Worm (Caenorhabditis elegans): ENCODE results near the gene R05D8.9.

DNA sequence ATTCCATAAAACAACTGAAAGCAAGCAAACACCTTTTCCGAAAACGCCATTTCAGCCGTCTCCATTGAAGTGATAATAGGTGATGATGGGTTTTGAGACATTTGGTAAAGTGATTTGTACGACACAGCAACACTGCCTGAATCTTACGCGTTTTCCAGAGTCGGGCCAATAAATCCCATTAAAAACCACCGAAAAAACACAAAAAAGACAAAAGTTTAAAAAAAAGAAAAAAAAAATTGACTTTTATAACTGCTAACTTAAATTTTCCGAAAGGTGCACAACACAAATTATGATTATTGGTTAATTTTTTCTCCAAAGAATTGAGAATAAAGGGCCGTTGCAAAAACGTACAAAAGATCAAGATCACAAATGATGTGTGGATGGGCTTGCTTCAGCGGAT is 33.0 kb downstream of the R05D8.9 start, which contains the start of gene srg-57:
- TF ChIP-seq Y53G8AR.9 (GFP tag; conservative IDR thresholded peaks at IDR 0.05) (no peak), lsy-27 (tag; optimal IDR thresholded peaks at IDR 0.05; ENCODE audit: borderline replicate concordance, insufficient read depth) (no peak), unc-130 (GFP tag; optimal IDR thresholded peaks at IDR 0.05) (no peak), xnd-1 (tag; optimal IDR thresholded peaks at IDR 0.05) (no peak), snpc-1.3 (tag; optimal IDR thresholded peaks at IDR 0.05; ENCODE audit: insufficient read depth) (no peak), Y79H2A.3 (GFP tag; conservative IDR thresholded peaks at IDR 0.05) (no peak), ama-1 (optimal IDR thresholded peaks at IDR 0.05) (no peak), ama-1 (GFP tag; optimal IDR thresholded peaks at IDR 0.05) (no peak), lag-1 (GFP tag; IDR thresholded peaks at IDR 0.05) (no peak)

Measured in whole organism, young adult.